Worm (Caenorhabditis elegans): Measurements from ENCODE around the gene F47E1.20.

Gene F47E1.20

DNA sequence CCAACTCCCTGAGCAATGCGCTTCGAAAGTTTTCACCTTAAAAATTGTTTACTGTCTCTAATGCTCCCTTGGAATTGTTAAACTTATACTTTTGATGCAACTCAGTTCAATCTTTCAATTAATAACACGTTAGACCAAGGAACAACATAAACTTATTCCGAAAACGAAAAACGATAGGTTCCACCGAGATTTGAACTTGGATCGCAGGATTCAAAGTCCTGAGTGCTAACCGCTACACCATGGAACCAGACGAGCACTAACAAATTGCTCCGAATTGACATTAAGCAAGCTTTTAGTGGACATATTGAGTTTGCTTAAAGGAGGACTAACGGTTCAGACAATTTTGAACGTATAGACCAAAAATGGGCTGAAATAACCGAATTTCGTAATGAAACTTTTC is 25.7 kb downstream of the F47E1.20 start:
- no peak for TF ChIP-seq C38D4.7 (GFP tag; optimal IDR thresholded peaks at IDR 0.05)
- TF ChIP-seq ceh-19 (GFP tag; optimal IDR thresholded peaks at IDR 0.05) = no peak
- no peak for TF ChIP-seq ceh-18 (tag; optimal IDR thresholded peaks at IDR 0.05)
- TF ChIP-seq ceh-24 (tag; optimal IDR thresholded peaks at IDR 0.05) = no peak
- TF ChIP-seq zip-5 (tag; optimal IDR thresholded peaks at IDR 0.05) = no peak
- no peak for TF ChIP-seq tbx-7 (tag; optimal IDR thresholded peaks at IDR 0.05)
- no peak for TF ChIP-seq hlh-8 (tag; optimal IDR thresholded peaks at IDR 0.05)
- TF ChIP-seq ceh-9 (tag; optimal IDR thresholded peaks at IDR 0.05) = no peak
- no peak for TF ChIP-seq ttx-3 (tag; optimal IDR thresholded peaks at IDR 0.05)
- no peak for TF ChIP-seq ceh-30 (tag; optimal IDR thresholded peaks at IDR 0.05)
- no peak for TF ChIP-seq C08G9.2 (tag; optimal IDR thresholded peaks at IDR 0.05)
- no peak for TF ChIP-seq hlh-6 (tag; optimal IDR thresholded peaks at IDR 0.05)
- TF ChIP-seq hlh-13 (GFP tag; optimal IDR thresholded peaks at IDR 0.05) = no peak
- no peak for TF ChIP-seq sox-2 (GFP tag; IDR thresholded peaks at IDR 0.05)
- TF ChIP-seq pax-1 (tag; optimal IDR thresholded peaks at IDR 0.05) = no peak
- TF ChIP-seq ceh-34 (tag; optimal IDR thresholded peaks at IDR 0.05) = no peak
- TF ChIP-seq elt-4 (tag; optimal IDR thresholded peaks at IDR 0.05) = no peak
- TF ChIP-seq lin-11 (tag; optimal IDR thresholded peaks at IDR 0.05) = no peak
- no peak for TF ChIP-seq sdc-2 (tag; optimal IDR thresholded peaks at IDR 0.05)
- no peak for TF ChIP-seq madf-2 (tag; optimal IDR thresholded peaks at IDR 0.05)

- TF ChIP-seq dve-1 (tag; optimal IDR thresholded peaks at IDR 0.05) = no peak
- TF ChIP-seq tbx-7 (tag; optimal IDR thresholded peaks at IDR 0.05) = no peak
- TF ChIP-seq ceh-18 (tag; optimal IDR thresholded peaks at IDR 0.05) = no peak
- TF ChIP-seq K02D7.2 (tag; optimal IDR thresholded peaks at IDR 0.05) = no peak
- no peak for TF ChIP-seq ceh-22 (tag; optimal IDR thresholded peaks at IDR 0.05)
- TF ChIP-seq lin-11 (tag; optimal IDR thresholded peaks at IDR 0.05) = no peak
- TF ChIP-seq Y22D7AL.16 (tag; optimal IDR thresholded peaks at IDR 0.05) = no peak
- no peak for TF ChIP-seq sdc-2 (tag; optimal IDR thresholded peaks at IDR 0.05)
- TF ChIP-seq ceh-30 (tag; optimal IDR thresholded peaks at IDR 0.05) = no peak
- no peak for TF ChIP-seq unc-3 (GFP tag; conservative IDR thresholded peaks at IDR 0.05)
- no peak for TF ChIP-seq unc-3 (tag; optimal IDR thresholded peaks at IDR 0.05)
- no peak for TF ChIP-seq elt-2 (tag; optimal IDR thresholded peaks at IDR 0.05)
- TF ChIP-seq K09A11.1 (tag; optimal IDR thresholded peaks at IDR 0.05; ENCODE audit: insufficient read depth) = no peak
- no peak for TF ChIP-seq ceh-24 (tag; optimal IDR thresholded peaks at IDR 0.05)
- no peak for TF ChIP-seq pha-4 (tag; optimal IDR thresholded peaks at IDR 0.05)
- TF ChIP-seq nhr-11 (tag; optimal IDR thresholded peaks at IDR 0.05) = no peak
- no peak for TF ChIP-seq hlh-13 (GFP tag; optimal IDR thresholded peaks at IDR 0.05)
These were observed 28.1 kb downstream of the F47E1.20 start, which contains the start of gene F47E1.1 for ce11 chrX:9076886-9077285. F47E1.1 (plus strand) TSS chrX:9077186.

DNA sequence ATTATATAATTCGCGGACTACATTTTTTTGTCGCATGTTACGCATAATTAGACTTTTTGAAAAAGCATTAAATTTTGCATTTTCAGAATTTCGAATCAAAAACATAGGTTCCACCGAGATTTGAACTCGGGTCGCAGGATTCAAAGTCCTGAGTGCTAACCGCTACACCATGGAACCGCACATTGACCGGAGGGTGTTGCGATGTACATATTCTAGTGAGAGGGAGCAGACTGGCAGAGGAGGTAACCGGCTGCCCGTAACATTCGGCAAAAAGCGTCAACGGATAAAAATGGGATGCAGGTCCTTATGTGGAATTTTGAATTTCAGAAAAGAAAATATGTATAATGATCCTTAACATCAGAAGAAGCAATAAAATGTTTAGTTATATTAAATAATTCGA is 29.4 kb downstream of the F47E1.20 start:
- TF ChIP-seq ets-4 (tag; optimal IDR thresholded peaks at IDR 0.05) (no peak), unc-42 (tag; optimal IDR thresholded peaks at IDR 0.05) (no peak), pha-4 (tag; optimal IDR thresholded peaks at IDR 0.05) (no peak), lin-11 (tag; optimal IDR thresholded peaks at IDR 0.05) (peak; percentile 23), ref-2 (tag; optimal IDR thresholded peaks at IDR 0.05) (peak; percentile 62), syd-9 (tag; optimal IDR thresholded peaks at IDR 0.05) (peak; percentile 68), ztf-16 (tag; optimal IDR thresholded peaks at IDR 0.05) (no peak), pag-3 (tag; optimal IDR thresholded peaks at IDR 0.05; ENCODE audit: borderline replicate concordance) (no peak), Y22D7AL.16 (tag; optimal IDR thresholded peaks at IDR 0.05) (peak; percentile 33), ceh-2 (tag; optimal IDR thresholded peaks at IDR 0.05) (no peak), gmeb-2 (tag; optimal IDR thresholded peaks at IDR 0.05) (peak; percentile 32), sox-4 (tag; optimal IDR thresholded peaks at IDR 0.05) (peak; percentile 37), ceh-9 (tag; optimal IDR thresholded peaks at IDR 0.05) (no peak), hlh-13 (GFP tag; optimal IDR thresholded peaks at IDR 0.05) (peak; percentile 54), ceh-34 (tag; optimal IDR thresholded peaks at IDR 0.05) (peak; percentile 25), sdc-2 (tag; optimal IDR thresholded peaks at IDR 0.05) (peak; percentile 31), madf-2 (tag; optimal IDR thresholded peaks at IDR 0.05) (no peak), K09A11.1 (tag; optimal IDR thresholded peaks at IDR 0.05; ENCODE audit: insufficient read depth) (no peak), ttx-3 (tag; optimal IDR thresholded peaks at IDR 0.05) (peak; percentile 61), ceh-6 (GFP tag; optimal IDR thresholded peaks at IDR 0.05) (peak; percentile 43), unc-3 (GFP tag; conservative IDR thresholded peaks at IDR 0.05) (peak; percentile 60), unc-3 (tag; optimal IDR thresholded peaks at IDR 0.05) (peak; percentile 12), ceh-48 (tag; optimal IDR thresholded peaks at IDR 0.05) (peak; percentile 46), npax-4 (tag; optimal IDR thresholded peaks at IDR 0.05) (no peak), ceh-30 (tag; optimal IDR thresholded peaks at IDR 0.05) (no peak), hlh-15 (tag; optimal IDR thresholded peaks at IDR 0.05) (no peak), dve-1 (tag; optimal IDR thresholded peaks at IDR 0.05) (no peak), fkh-10 (GFP tag; optimal IDR thresholded peaks at IDR 0.05) (no peak), pat-9 (tag; optimal IDR thresholded peaks at IDR 0.05) (no peak), nhr-11 (tag; optimal IDR thresholded peaks at IDR 0.05) (no peak), tbx-7 (tag; optimal IDR thresholded peaks at IDR 0.05) (no peak), tbx-2 (tag; optimal IDR thresholded peaks at IDR 0.05) (peak; percentile 57), fkh-6 (tag; optimal IDR thresholded peaks at IDR 0.05) (no peak)

All from whole organism, late embryonic.